Fruit fly (Drosophila melanogaster) S2 (cell line): ENCODE data around the gene CG15373.

Experiments
- CG8478 ChIP-seq: fragments of >200 bp; optimal IDR thresholded peaks from 2 replicates; lab custom pipeline; 2018
- CTCF ChIP-seq, 2 experiments: fragments of >200 bp; optimal IDR thresholded peaks; 2 replicates each; lab custom pipeline; 2018

DNA sequence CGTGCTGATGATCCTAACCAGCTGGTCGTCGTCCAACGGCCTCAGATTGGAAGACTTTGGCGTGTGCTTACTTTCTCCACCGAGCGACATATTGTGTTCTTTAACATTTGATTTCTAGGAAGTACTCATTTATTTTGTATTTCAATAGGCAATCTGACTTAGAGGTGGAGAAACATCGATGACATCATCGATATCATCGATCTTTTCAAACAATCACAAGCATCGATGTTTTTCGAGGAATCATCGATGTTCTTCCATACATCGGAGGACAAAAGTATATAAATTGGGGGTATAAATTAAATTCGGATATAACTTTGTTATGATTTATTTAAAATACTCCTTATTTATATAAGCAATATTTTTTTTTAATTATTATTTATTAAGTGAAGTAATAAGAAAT is 46.5 kb downstream of the CG15373 start, which contains the start of gene Swt1:
- TF ChIP-seq CG8478 (lab: Kevin White, UChicago) (no peak), CTCF (optimal IDR thresholded peaks at IDR 0.05; lab: Kevin White, UChicago) (no peak)
